Worm (Caenorhabditis elegans): ENCODE data around the gene ceh-36.
A peak's percentile ranks its signal among the peaks of the same experiment; 100 is the strongest.

The ceh-36 gene

DNA sequence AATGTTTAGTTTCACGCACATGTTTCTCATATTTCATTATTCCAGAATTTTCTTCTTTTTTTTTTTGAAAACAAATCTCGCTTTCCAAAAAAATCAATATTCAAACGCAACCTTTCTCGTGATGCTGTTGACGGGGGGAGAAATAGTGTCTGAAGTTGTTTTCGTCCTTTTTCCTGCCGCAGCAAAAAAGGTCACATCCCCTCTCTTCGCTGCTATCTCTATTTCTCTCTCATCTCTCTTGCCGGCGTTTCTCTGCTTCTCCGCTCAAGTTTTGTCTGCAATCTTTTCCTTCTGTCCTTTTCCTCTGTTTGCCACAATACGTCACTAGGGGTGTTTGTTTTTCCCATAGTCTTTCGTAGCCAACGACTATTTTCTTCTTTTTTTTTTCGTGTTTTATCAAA lies 39.6 kb downstream of the ceh-36 start (continued):
- TF ChIP-seq dox-1 (GFP tag; IDR thresholded peaks at IDR 0.05) = peak; percentile 52; the same call in 1 of the 2 replicates
- TF ChIP-seq nhr-90 (tag; optimal IDR thresholded peaks at IDR 0.05) = no peak
- no peak for TF ChIP-seq nfyb-1 (GFP tag; IDR thresholded peaks at IDR 0.05)
- TF ChIP-seq lir-1 (GFP tag; conservative IDR thresholded peaks at IDR 0.05) = no peak
- peak; percentile 68 for TF ChIP-seq somi-1 (GFP tag; optimal IDR thresholded peaks at IDR 0.05)

DNA sequence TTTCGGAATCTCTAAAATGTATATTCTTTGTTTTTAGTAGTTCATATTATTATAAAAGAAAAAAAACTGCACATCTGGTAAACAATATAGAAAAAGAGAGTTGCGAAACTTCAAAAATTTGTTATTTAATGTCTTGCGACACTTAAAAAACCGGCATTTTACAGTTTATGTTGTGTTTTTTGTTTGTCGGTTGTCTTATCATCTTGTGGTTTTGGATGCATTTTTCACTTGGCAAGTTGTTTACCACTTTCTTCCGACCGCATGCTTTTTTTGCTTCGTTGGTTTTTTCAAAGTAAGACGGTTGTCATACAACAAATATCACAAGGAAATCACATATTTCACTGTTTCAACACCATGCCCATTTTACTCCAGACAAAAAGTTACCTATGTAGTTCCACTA lies 40.7 kb downstream of the ceh-36 start:
- no peak for TF ChIP-seq bed-1 (GFP tag; IDR thresholded peaks at IDR 0.05)
- TF ChIP-seq snpc-4 (GFP tag; optimal IDR thresholded peaks at IDR 0.05) = no peak
- peak in 2 of 4 experiments; percentile 1 to 14 for TF ChIP-seq snpc-4 (tag; optimal IDR thresholded peaks at IDR 0.05)
- TF ChIP-seq cebp-1 (GFP tag; IDR thresholded peaks at IDR 0.05) = peak; percentile 80
- TF ChIP-seq cebp-1 (tag; optimal IDR thresholded peaks at IDR 0.05) = peak; percentile 90

DNA sequence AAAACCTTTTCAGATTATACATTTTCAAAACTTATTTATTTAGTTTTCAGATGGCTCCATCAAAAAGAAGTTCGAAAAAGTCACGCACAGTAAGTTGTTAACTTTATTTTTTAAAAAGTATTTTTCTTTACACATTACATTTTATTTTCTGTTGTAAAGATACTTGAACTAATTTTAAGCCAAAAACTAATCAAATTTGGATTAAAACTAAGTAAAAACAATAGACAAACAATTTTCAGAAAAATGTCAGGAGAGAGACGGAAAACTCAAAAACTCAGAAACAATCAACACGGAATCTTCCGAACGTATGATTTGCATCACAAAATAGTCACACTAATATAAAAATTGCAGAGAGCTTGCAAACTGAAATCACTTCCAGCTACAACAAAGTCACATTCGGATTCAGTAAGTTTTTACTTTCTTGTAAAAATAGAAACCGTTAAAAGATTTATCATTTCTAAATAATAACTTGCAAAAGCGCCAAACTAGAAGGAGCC lies 44.4 kb downstream of the ceh-36 start, which contains the start of gene ceh-89:
Gene ceh-89, plus strand, starts transcription at position 51 of the 497 bp plus-strand sequence.
- TF ChIP-seq bed-2 (GFP tag; IDR thresholded peaks at IDR 0.05) = no peak
- no peak for TF ChIP-seq ztf-26 (tag; optimal IDR thresholded peaks at IDR 0.05)
- TF ChIP-seq efl-1 (GFP tag; optimal IDR thresholded peaks at IDR 0.05) = no peak
- TF ChIP-seq ztf-25 (GFP tag; IDR thresholded peaks at IDR 0.05) = no peak
- no peak for TF ChIP-seq tbx-9 (tag; optimal IDR thresholded peaks at IDR 0.05; ENCODE audit: borderline replicate concordance)
- TF ChIP-seq F52B5.7 (tag; optimal IDR thresholded peaks at IDR 0.05) = no peak
- no peak for TF ChIP-seq ama-1 (optimal IDR thresholded peaks at IDR 0.05)
- TF ChIP-seq ama-1 (GFP tag; optimal IDR thresholded peaks at IDR 0.05) = no peak
- TF ChIP-seq attf-3 (GFP tag; conservative IDR thresholded peaks at IDR 0.05) = no peak

DNA sequence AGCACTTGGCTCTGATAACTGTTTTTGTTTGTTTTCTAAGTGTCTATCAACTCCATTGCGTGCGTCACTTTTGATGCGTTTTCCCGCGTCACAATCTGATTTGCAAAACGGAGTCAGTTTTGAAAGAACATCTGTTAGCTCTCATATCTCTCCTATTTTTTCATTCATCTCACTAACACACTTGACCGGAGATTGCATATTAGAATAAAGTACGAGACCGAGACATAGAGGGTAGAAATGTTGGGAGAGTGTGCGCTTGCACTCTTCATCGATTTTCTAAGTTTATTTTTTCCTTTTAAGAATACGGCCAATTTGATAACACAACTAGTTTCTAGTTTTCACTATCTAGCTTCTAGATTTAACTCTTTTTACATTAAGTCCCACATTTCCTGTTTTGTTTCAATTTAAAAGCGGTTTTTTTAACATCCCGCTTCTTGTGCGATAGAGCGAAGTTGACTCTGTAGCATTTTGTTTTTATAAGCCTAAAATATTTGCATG lies 45.0 kb downstream of the ceh-36 start:
- TF ChIP-seq egl-44 (GFP tag; IDR thresholded peaks at IDR 0.05) (no peak), lsy-27 (tag; optimal IDR thresholded peaks at IDR 0.05; ENCODE audit: borderline replicate concordance, insufficient read depth) (no peak), ztf-28 (GFP tag; IDR thresholded peaks at IDR 0.05) (no peak), Y95B8A.8 (GFP tag; IDR thresholded peaks at IDR 0.05) (no peak), sdz-38 (tag; optimal IDR thresholded peaks at IDR 0.05) (no peak), lin-26 (GFP tag; IDR thresholded peaks at IDR 0.05) (no peak), ekl-4 (GFP tag; IDR thresholded peaks at IDR 0.05) (no peak), Y79H2A.3 (GFP tag; conservative IDR thresholded peaks at IDR 0.05) (no peak), egl-18 (GFP tag; IDR thresholded peaks at IDR 0.05) (no peak), zfh-2 (GFP tag; conservative IDR thresholded peaks at IDR 0.05) (no peak), nhr-120 (GFP tag; IDR thresholded peaks at IDR 0.05) (no peak), ztf-22 (GFP tag; optimal IDR thresholded peaks at IDR 0.05) (no peak), F23B12.7 (tag; optimal IDR thresholded peaks at IDR 0.05; ENCODE audit: insufficient read depth) (no peak), C06A6.2 (GFP tag; conservative IDR thresholded peaks at IDR 0.05) (no peak), let-607 (tag; optimal IDR thresholded peaks at IDR 0.05) (no peak), B0336.3 (GFP tag; IDR thresholded peaks at IDR 0.05) (no peak), F39B2.1 (GFP tag; IDR thresholded peaks at IDR 0.05) (no peak)
